Worm (Caenorhabditis elegans) whole organism, L4/young adult: ENCODE data around the gene mrps-10.

Experiments used
- dao-5 ChIP-seq: sonication (generic microtip); optimal IDR thresholded peaks from 2 replicates; lab custom pipeline; 2016; ENCODE audit warnings: missing genotype, missing genetic modification characterization, moderate library complexity, missing compliant biosample characterization
- him-1 ChIP-seq: sonication (generic microtip); optimal IDR thresholded peaks from 2 replicates; lab custom pipeline; 2016; ENCODE audit warnings: missing genotype, missing genetic modification reagents, missing genetic modification characterization, missing compliant biosample characterization

- no peak for TF ChIP-seq him-1 (tag; lab: Kevin White, UChicago)
- TF ChIP-seq dao-5 = no peak
Measured at ce11 chrIII:12942307-12942706, 15.9 kb downstream of the mrps-10 start, which contains the start of gene unc-25.
